Fruit fly (Drosophila melanogaster): ENCODE data around the gene shd.

shd gene

dm6 chr3L:14643692-14644091 lies 29.4 kb downstream of the shd start:
- TF ChIP-seq CTCF (optimal IDR thresholded peaks at IDR 0.05) (no peak), CG8478 (optimal IDR thresholded peaks at IDR 0.05) (no peak)

- TF ChIP-seq CG8478 (optimal IDR thresholded peaks at IDR 0.05): no peak
- TF ChIP-seq CTCF (optimal IDR thresholded peaks at IDR 0.05): no peak
These were observed 30.9 kb downstream of the shd start for dm6 chr3L:14645120-14645519.

dm6 chr3L:14645934-14646333 lies 31.7 kb downstream of the shd start:
- TF ChIP-seq CTCF (optimal IDR thresholded peaks at IDR 0.05) (no peak), CG8478 (optimal IDR thresholded peaks at IDR 0.05) (no peak)

- TF ChIP-seq CG8478 (optimal IDR thresholded peaks at IDR 0.05): no peak
- TF ChIP-seq CTCF (optimal IDR thresholded peaks at IDR 0.05): no peak
These were observed 33.1 kb downstream of the shd start for dm6 chr3L:14647210-14647869.

dm6 chr3L:14648922-14649321 lies 34.7 kb downstream of the shd start:
- TF ChIP-seq CTCF (optimal IDR thresholded peaks at IDR 0.05) (no peak), CG8478 (optimal IDR thresholded peaks at IDR 0.05) (no peak)

dm6 chr3L:14650348-14650747 lies 36.1 kb downstream of the shd start:
- TF ChIP-seq CTCF (optimal IDR thresholded peaks at IDR 0.05) (no peak), CG8478 (optimal IDR thresholded peaks at IDR 0.05) (no peak)

dm6 chr3L:14652554-14652953 lies 38.3 kb downstream of the shd start:
- TF ChIP-seq CTCF (optimal IDR thresholded peaks at IDR 0.05): no peak
- no peak for TF ChIP-seq CG8478 (optimal IDR thresholded peaks at IDR 0.05)

dm6 chr3L:14654737-14655136 lies 40.5 kb downstream of the shd start:
- TF ChIP-seq CTCF (optimal IDR thresholded peaks at IDR 0.05): no peak
- no peak for TF ChIP-seq CG8478 (optimal IDR thresholded peaks at IDR 0.05)

dm6 chr3L:14655178-14655577 lies 40.9 kb downstream of the shd start:
- TF ChIP-seq CTCF (optimal IDR thresholded peaks at IDR 0.05): no peak
- no peak for TF ChIP-seq CG8478 (optimal IDR thresholded peaks at IDR 0.05)

- TF ChIP-seq CTCF (optimal IDR thresholded peaks at IDR 0.05) (no peak), CG8478 (optimal IDR thresholded peaks at IDR 0.05) (no peak)
These were observed 41.4 kb downstream of the shd start for dm6 chr3L:14655681-14656080.

dm6 chr3L:14657485-14658054 lies 43.3 kb downstream of the shd start:
- TF ChIP-seq CTCF (optimal IDR thresholded peaks at IDR 0.05): no peak
- TF ChIP-seq CG8478 (optimal IDR thresholded peaks at IDR 0.05): no peak

dm6 chr3L:14659954-14660907 lies 46.0 kb downstream of the shd start:
- TF ChIP-seq CTCF (optimal IDR thresholded peaks at IDR 0.05): no peak
- TF ChIP-seq CG8478 (optimal IDR thresholded peaks at IDR 0.05): no peak

- TF ChIP-seq CG8478 (optimal IDR thresholded peaks at IDR 0.05): no peak
- no peak for TF ChIP-seq CTCF (optimal IDR thresholded peaks at IDR 0.05)
These were observed 47.5 kb downstream of the shd start for dm6 chr3L:14661567-14662258.

dm6 chr3L:14663750-14664149 lies 49.5 kb downstream of the shd start:
- TF ChIP-seq CG8478 (optimal IDR thresholded peaks at IDR 0.05): no peak
- no peak for TF ChIP-seq CTCF (optimal IDR thresholded peaks at IDR 0.05)

- TF ChIP-seq CG8478 (optimal IDR thresholded peaks at IDR 0.05) (no peak), CTCF (optimal IDR thresholded peaks at IDR 0.05) (no peak)
These were observed 50.1 kb downstream of the shd start for dm6 chr3L:14664390-14664789.

Data from S2 (cell line).